Fruit fly (Drosophila melanogaster) whole organism, wandering third instar larva: Measurements from ENCODE around the gene Peritrophin-15b.

Experiments used
- Hr78 ChIP-seq: fragments of >200 bp; optimal IDR thresholded peaks from 2 replicates; lab custom pipeline; 2017; ENCODE audit warnings: missing biosample characterization, missing genetic modification characterization
- Jra ChIP-seq: sonication (Bioruptor generic); optimal IDR thresholded peaks from 2 replicates; lab custom pipeline; 2016; ENCODE audit warnings: missing biosample characterization, missing genetic modification characterization
- pan ChIP-seq: fragments of >200 bp; optimal IDR thresholded peaks from 2 replicates; lab custom pipeline; 2017
- psq ChIP-seq: fragments of 200-800 bp; sonication (Bioruptor generic); optimal IDR thresholded peaks from 3 replicates; lab custom pipeline; 2017; ENCODE audit warnings: missing biosample characterization, mild to moderate bottlenecking, missing genetic modification characterization, moderate library complexity
- tai ChIP-seq: sonication (Bioruptor generic); optimal IDR thresholded peaks from 2 replicates; lab custom pipeline; 2016; ENCODE audit warnings: missing biosample characterization, missing genetic modification characterization

DNA sequence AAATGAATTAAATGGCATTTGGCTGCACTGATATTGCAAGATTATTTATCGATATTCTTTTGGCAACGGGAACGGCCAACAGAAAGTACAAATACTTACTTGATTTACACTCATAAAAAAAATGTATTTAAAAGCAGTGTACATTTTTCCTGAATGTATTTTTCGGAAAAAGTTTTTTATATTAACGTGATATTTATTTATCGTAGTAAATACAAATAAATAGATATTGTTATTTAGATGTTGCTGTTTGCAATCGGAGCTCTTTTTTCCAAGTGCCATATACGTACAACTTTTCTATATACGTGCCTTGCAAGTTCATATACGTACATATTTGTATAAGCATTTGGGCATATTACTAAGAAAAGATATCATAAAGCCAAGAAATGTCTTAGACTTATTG lies 43.4 kb downstream of the Peritrophin-15b start:
- TF ChIP-seq Jra (GFP tag; lab: Kevin White, UChicago) (no peak), Hr78 (GFP tag; lab: Kevin White, UChicago) (no peak), tai (GFP tag; lab: Kevin White, UChicago) (no peak), pan (lab: Kevin White, UChicago) (no peak), psq (GFP tag; lab: Kevin White, UChicago) (peak; percentile 36)
